Worm (Caenorhabditis elegans) whole organism, L4 larva: ENCODE measurements around the gene F01D4.5.

Source experiments
- F10B5.3 ChIP-seq: sonication (generic microtip); optimal IDR thresholded peaks from 2 replicates; lab custom pipeline; 2016; ENCODE audit warnings: mild to moderate bottlenecking, missing genetic modification characterization, missing compliant biosample characterization
- F26F4.8 ChIP-seq: fragments of 200-800 bp; sonication (Bioruptor generic); conservative IDR thresholded peaks from 2 replicates; pipeline ENCODE4 v1.3.6; 2022; ENCODE audit warnings: missing genetic modification characterization, missing compliant biosample characterization
- F37D6.2 ChIP-seq: sonication (generic microtip); optimal IDR thresholded peaks from 2 replicates; lab custom pipeline; 2016; ENCODE audit warnings: mild to moderate bottlenecking, missing genetic modification characterization, missing compliant biosample characterization
- F49E8.2 ChIP-seq: sonication (generic microtip); optimal IDR thresholded peaks from 2 replicates; lab custom pipeline; 2016; ENCODE audit warnings: missing compliant biosample characterization, mild to moderate bottlenecking, missing genetic modification characterization, borderline replicate concordance
- R02D3.7 ChIP-seq: fragments of 150-350 bp; sonication (generic microtip); optimal IDR thresholded peaks from 3 replicates; lab custom pipeline; 2014; ENCODE audit warnings: missing biosample characterization, missing genetic modification characterization
- T26A8.4 ChIP-seq: fragments of 200-800 bp; sonication (Bioruptor generic); IDR thresholded peaks from 2 replicates; pipeline ENCODE4 v1.3.6; 2022; ENCODE audit warnings: missing genetic modification characterization, missing compliant biosample characterization
- Y105C5A.15 ChIP-seq: fragments of 200-800 bp; sonication (Bioruptor generic); IDR thresholded peaks from 2 replicates; pipeline ENCODE4 v1.3.6; 2022; ENCODE audit warnings: missing genetic modification characterization, missing compliant biosample characterization
- Y48G9A.11 ChIP-seq: fragments of 200-800 bp; sonication (Bioruptor generic); IDR thresholded peaks from 2 replicates; pipeline ENCODE4 v1.3.6; 2022; ENCODE audit warnings: missing genetic modification reagents, missing genetic modification characterization, missing compliant biosample characterization
- aha-1 ChIP-seq: fragments of 150-350 bp; peaks from one replicate; lab custom pipeline; 2014; ENCODE audit warnings: missing biosample characterization, missing genetic modification characterization
- ama-1 ChIP-seq: fragments of 150-350 bp; optimal IDR thresholded peaks from 2 replicates; lab custom pipeline; 2014; ENCODE audit warnings: inconsistent platforms, mixed read lengths
- arid-1 ChIP-seq: fragments of 200-800 bp; sonication (Bioruptor generic); conservative IDR thresholded peaks from 2 replicates; pipeline ENCODE4 v1.3.6; 2022; ENCODE audit warnings: missing genetic modification reagents, missing genetic modification characterization, missing compliant biosample characterization
- attf-4 ChIP-seq: sonication (generic microtip); optimal IDR thresholded peaks from 3 replicates; lab custom pipeline; 2017; ENCODE audit warnings: missing biosample characterization, missing genetic modification characterization
- ceh-62 ChIP-seq: sonication (generic microtip); optimal IDR thresholded peaks from 2 replicates; lab custom pipeline; 2017; ENCODE audit warnings: missing biosample characterization, missing genetic modification characterization
- ceh-82 ChIP-seq: sonication (generic microtip); optimal IDR thresholded peaks from 2 replicates; lab custom pipeline; 2017; ENCODE audit warnings: missing biosample characterization, missing genetic modification characterization
- cey-2 ChIP-seq: sonication (generic microtip); optimal IDR thresholded peaks from 3 replicates; lab custom pipeline; 2017; ENCODE audit warnings: missing genetic modification characterization, mild to moderate bottlenecking, missing compliant biosample characterization, antibody characterized with exemption, borderline replicate concordance; ENCODE audit not compliant: insufficient read depth
- daf-12 ChIP-seq: fragments of 150-350 bp; optimal IDR thresholded peaks from 2 replicates; lab custom pipeline; 2014; ENCODE audit warnings: missing biosample characterization, missing genetic modification reagents, missing genetic modification characterization
- daf-16 ChIP-seq, 3 experiments: sonication (generic microtip); optimal IDR thresholded peaks; 2 replicates each; lab custom pipeline; 2016 to 2017; ENCODE audit warnings: missing genetic modification characterization in 3 of 3, missing genetic modification reagents in 3 of 3, mild to moderate bottlenecking in 2 of 3, missing compliant biosample characterization in 2 of 3, missing biosample characterization in 1 of 3, moderate library complexity in 1 of 3
- daf-19 ChIP-seq: fragments of 200-800 bp; sonication (Bioruptor generic); conservative IDR thresholded peaks from 2 replicates; pipeline ENCODE4 v1.3.6; 2022; ENCODE audit warnings: missing genetic modification characterization, missing compliant biosample characterization
- daf-8 ChIP-seq: fragments of 200-800 bp; sonication (Bioruptor generic); IDR thresholded peaks from 2 replicates; pipeline ENCODE4 v1.3.6; 2022; ENCODE audit warnings: missing genetic modification characterization, missing compliant biosample characterization
- dmd-8 ChIP-seq: fragments of 200-800 bp; sonication (Bioruptor generic); IDR thresholded peaks from 2 replicates; pipeline ENCODE4 v1.3.6; 2022; ENCODE audit warnings: missing genetic modification characterization, missing compliant biosample characterization
- dmd-9 ChIP-seq: fragments of 200-800 bp; sonication (Bioruptor generic); IDR thresholded peaks from 2 replicates; pipeline ENCODE4 v1.3.6; 2022; ENCODE audit warnings: missing genetic modification reagents, missing genetic modification characterization, missing compliant biosample characterization
- egl-27 ChIP-seq: sonication (generic microtip); optimal IDR thresholded peaks from 3 replicates; lab custom pipeline; 2017; ENCODE audit warnings: missing biosample characterization, missing genetic modification reagents, missing genetic modification characterization
- egl-43 ChIP-seq: fragments of 200-800 bp; sonication (Bioruptor generic); IDR thresholded peaks from 2 replicates; pipeline ENCODE4 v1.3.6; 2022; ENCODE audit warnings: missing genetic modification reagents, missing genetic modification characterization, missing compliant biosample characterization
- fos-1 ChIP-seq: fragments of 150-350 bp; optimal IDR thresholded peaks from 2 replicates; lab custom pipeline; 2014; ENCODE audit warnings: missing biosample characterization, missing genetic modification characterization
- hif-1 ChIP-seq, 2 experiments: sonication (generic microtip); optimal IDR thresholded peaks; 2 replicates each; lab custom pipeline; 2016 to 2017; ENCODE audit warnings: missing compliant biosample characterization in 2 of 2, missing genetic modification characterization in 2 of 2, missing genetic modification reagents in 2 of 2, missing genotype in 2 of 2, mild to moderate bottlenecking in 1 of 2
- hlh-30 ChIP-seq: sonication (generic microtip); optimal IDR thresholded peaks from 2 replicates; lab custom pipeline; 2017; ENCODE audit warnings: antibody characterized with exemption, mild to moderate bottlenecking, missing genetic modification characterization, missing compliant biosample characterization; ENCODE audit not compliant: insufficient read depth
- jun-1 ChIP-seq: fragments of 150-350 bp; optimal IDR thresholded peaks from 2 replicates; lab custom pipeline; 2014; ENCODE audit warnings: missing biosample characterization, missing genetic modification reagents, missing genetic modification characterization
- lin-13 ChIP-seq: fragments of 150-350 bp; optimal IDR thresholded peaks from 2 replicates; lab custom pipeline; 2014; ENCODE audit warnings: missing biosample characterization, missing genetic modification reagents, missing genetic modification characterization
- madf-5 ChIP-seq, 2 experiments: fragments of 200-800 bp; sonication (Bioruptor generic); IDR thresholded peaks; 2 replicates each; pipeline ENCODE4 v1.3.6; 2022; ENCODE audit warnings: missing compliant biosample characterization in 2 of 2, missing genetic modification characterization in 2 of 2
- madf-9 ChIP-seq: fragments of 200-800 bp; sonication (Bioruptor generic); conservative IDR thresholded peaks from 2 replicates; pipeline ENCODE4 v1.3.6; 2022; ENCODE audit warnings: missing genetic modification reagents, missing genetic modification characterization, missing compliant biosample characterization
- mes-2 ChIP-seq: sonication (generic microtip); optimal IDR thresholded peaks from 2 replicates; lab custom pipeline; 2016; ENCODE audit warnings: missing genotype, mild to moderate bottlenecking, missing genetic modification characterization, missing compliant biosample characterization; ENCODE audit not compliant: poor library complexity, severe bottlenecking
- mxl-3 ChIP-seq: fragments of 200-800 bp; sonication (Bioruptor generic); optimal IDR thresholded peaks from 2 replicates; lab custom pipeline; 2018; ENCODE audit warnings: mild to moderate bottlenecking, missing genetic modification characterization, missing compliant biosample characterization
- nhr-10 ChIP-seq: fragments of 150-350 bp; optimal IDR thresholded peaks from 2 replicates; lab custom pipeline; 2014; ENCODE audit warnings: missing biosample characterization, missing genetic modification characterization
- nhr-102 ChIP-seq: sonication (generic microtip); optimal IDR thresholded peaks from 2 replicates; lab custom pipeline; 2016; ENCODE audit warnings: mild to moderate bottlenecking, missing genetic modification characterization, moderate library complexity, missing compliant biosample characterization
- nhr-111 ChIP-seq: fragments of 200-800 bp; sonication (Bioruptor generic); optimal IDR thresholded peaks from 2 replicates; lab custom pipeline; 2018; ENCODE audit warnings: mild to moderate bottlenecking, missing genetic modification characterization, missing compliant biosample characterization
- nhr-28 ChIP-seq: fragments of 150-350 bp; optimal IDR thresholded peaks from 2 replicates; lab custom pipeline; 2014; ENCODE audit warnings: missing biosample characterization, missing genetic modification characterization
- nhr-41 ChIP-seq: fragments of 200-800 bp; sonication (Bioruptor generic); IDR thresholded peaks from 2 replicates; pipeline ENCODE4 v1.3.6; 2022; ENCODE audit warnings: missing genetic modification reagents, missing genetic modification characterization, missing compliant biosample characterization
- nhr-42 ChIP-seq: fragments of 200-800 bp; sonication (Bioruptor generic); IDR thresholded peaks from 2 replicates; pipeline ENCODE4 v1.3.6; 2022; ENCODE audit warnings: missing genetic modification characterization, missing compliant biosample characterization
- nhr-48 ChIP-seq: sonication (generic microtip); optimal IDR thresholded peaks from 2 replicates; lab custom pipeline; 2016; ENCODE audit warnings: mild to moderate bottlenecking, missing genetic modification characterization, missing compliant biosample characterization
- nhr-6 ChIP-seq: fragments of 150-350 bp; optimal IDR thresholded peaks from 2 replicates; lab custom pipeline; 2014; ENCODE audit warnings: missing biosample characterization, missing genetic modification characterization
- nhr-76 ChIP-seq: fragments of 150-350 bp; optimal IDR thresholded peaks from 2 replicates; lab custom pipeline; 2014; ENCODE audit warnings: missing biosample characterization, missing genetic modification characterization
- pha-4 ChIP-seq, 2 experiments: fragments of 150-350 bp in 1 of 2; fragments of 200-800 bp in 1 of 2; sonication (Bioruptor generic) in 1 of 2; IDR thresholded peaks in 1 of 2; optimal IDR thresholded peaks in 1 of 2; 2 replicates each; pipeline versions ENCODE4 v1.3.6 to Lab custom; 2014 to 2022; ENCODE audit warnings: missing genetic modification characterization in 2 of 2, missing genetic modification reagents in 2 of 2, missing biosample characterization in 1 of 2, missing compliant biosample characterization in 1 of 2
- saeg-2 ChIP-seq: fragments of 200-800 bp; sonication (Bioruptor generic); IDR thresholded peaks from 2 replicates; pipeline ENCODE4 v1.3.6; 2022; ENCODE audit warnings: missing genetic modification reagents, missing genetic modification characterization, missing compliant biosample characterization
- set-16 ChIP-seq: fragments of 200-800 bp; sonication (Bioruptor generic); IDR thresholded peaks from 2 replicates; pipeline ENCODE4 v1.3.6; 2022; ENCODE audit warnings: missing genetic modification reagents, missing genetic modification characterization, missing compliant biosample characterization
- spr-1 ChIP-seq: sonication (generic microtip); optimal IDR thresholded peaks from 2 replicates; lab custom pipeline; 2016; ENCODE audit warnings: mild to moderate bottlenecking, missing genetic modification characterization, missing compliant biosample characterization
- unc-130 ChIP-seq: sonication (generic microtip); optimal IDR thresholded peaks from 2 replicates; lab custom pipeline; 2016; ENCODE audit warnings: missing genetic modification reagents, missing genetic modification characterization, missing compliant biosample characterization
- vab-7 ChIP-seq: fragments of 200-800 bp; sonication (Bioruptor generic); IDR thresholded peaks from 2 replicates; pipeline ENCODE4 v1.3.6; 2022; ENCODE audit warnings: missing genetic modification reagents, missing genetic modification characterization, missing compliant biosample characterization
- zag-1 ChIP-seq: fragments of 150-350 bp; optimal IDR thresholded peaks from 2 replicates; lab custom pipeline; 2014; ENCODE audit warnings: missing biosample characterization, missing genetic modification characterization
- zip-2 ChIP-seq: fragments of 150-350 bp; optimal IDR thresholded peaks from 2 replicates; lab custom pipeline; 2014; ENCODE audit warnings: missing biosample characterization, missing genetic modification characterization
- ztf-7 ChIP-seq: fragments of 150-350 bp; optimal IDR thresholded peaks from 2 replicates; lab custom pipeline; 2014; ENCODE audit warnings: missing biosample characterization, missing genetic modification characterization

Gene F01D4.5

ce11 chrIV:10483607-10484117 lies at the start of gene F01D4.5, which contains the start of gene ced-5 (continued):
- TF ChIP-seq aha-1 (tag; lab: Kevin White, UChicago) (no peak), F26F4.8 (GFP tag; lab: Robert Waterston, UW) (no peak), mxl-3 (peak; percentile 30), arid-1 (no peak), F37D6.2 (tag; lab: Kevin White, UChicago) (peak; percentile 28), lin-13 (GFP tag; lab: Kevin White, UChicago) (no peak), cey-2 (tag; lab: Kevin White, UChicago) (no peak), zag-1 (tag; lab: Kevin White, UChicago) (no peak), spr-1 (peak; percentile 35), T26A8.4 (GFP tag; lab: Robert Waterston, UW) (peak; percentile 21; the same call in 1 of the 2 replicates), daf-19 (0 out of 2 replicates have a peak, but pooled peaks have one; percentile 33), saeg-2 (GFP tag; lab: Robert Waterston, UW) (no peak), zip-2 (tag; lab: Kevin White, UChicago) (no peak), daf-12 (no peak), nhr-41 (GFP tag; lab: Robert Waterston, UW) (no peak), attf-4 (tag; lab: Kevin White, UChicago) (no peak), ceh-82 (tag; lab: Kevin White, UChicago) (no peak), madf-9 (GFP tag; lab: Robert Waterston, UW) (peak; percentile 75), madf-5 (GFP tag; IDR thresholded peaks at IDR 0.05; lab: Robert Waterston, UW) (no peak), nhr-6 (tag; lab: Kevin White, UChicago) (peak; percentile 88), ceh-62 (tag; lab: Kevin White, UChicago) (no peak), nhr-28 (peak; percentile 36), ama-1 (lab: Kevin White, UChicago) (no peak), nhr-48 (tag; lab: Kevin White, UChicago) (peak; percentile 32), unc-130 (GFP tag; lab: Kevin White, UChicago) (peak; percentile 87), vab-7 (GFP tag; lab: Robert Waterston, UW) (no peak), Y105C5A.15 (no peak), pha-4 (GFP tag; IDR thresholded peaks at IDR 0.05; lab: Robert Waterston, UW) (no peak), pha-4 (tag; optimal IDR thresholded peaks at IDR 0.05; lab: Kevin White, UChicago) (peak; percentile 45), egl-43 (GFP tag; lab: Robert Waterston, UW) (no peak), dmd-8 (GFP tag; lab: Robert Waterston, UW) (no peak), ztf-7 (peak; percentile 65), R02D3.7 (tag; lab: Kevin White, UChicago) (no peak), Y48G9A.11 (GFP tag; lab: Robert Waterston, UW) (0 out of 2 replicates have a peak, but pooled peaks have one; percentile 40), nhr-76 (tag; lab: Kevin White, UChicago) (no peak), nhr-111 (GFP tag; lab: Kevin White, UChicago) (no peak), dmd-9 (peak; percentile 91), daf-16 (GFP tag; optimal IDR thresholded peaks at IDR 0.05; lab: Kevin White, UChicago) (peak; percentile 4 to 24), daf-16 (tag; optimal IDR thresholded peaks at IDR 0.05; lab: Kevin White, UChicago) (peak; percentile 87), F10B5.3 (tag; lab: Kevin White, UChicago) (peak; percentile 69), nhr-10 (tag; lab: Kevin White, UChicago) (no peak), set-16 (GFP tag; lab: Robert Waterston, UW) (no peak), fos-1 (no peak), jun-1 (tag; lab: Kevin White, UChicago) (no peak), daf-8 (no peak), nhr-102 (tag; lab: Kevin White, UChicago) (peak; percentile 73), egl-27 (no peak), mes-2 (tag; lab: Kevin White, UChicago) (peak; percentile 99), hif-1 (tag; optimal IDR thresholded peaks at IDR 0.05; lab: Kevin White, UChicago) (peak in 1 of 2 experiments; percentile 90), nhr-42 (GFP tag; lab: Robert Waterston, UW) (no peak), hlh-30 (tag; lab: Kevin White, UChicago) (peak; percentile 66), F49E8.2 (tag; lab: Kevin White, UChicago) (peak; percentile 71)
